Fruit fly (Drosophila melanogaster): ENCODE measurements around the gene BoYb.

Gene BoYb

DNA sequence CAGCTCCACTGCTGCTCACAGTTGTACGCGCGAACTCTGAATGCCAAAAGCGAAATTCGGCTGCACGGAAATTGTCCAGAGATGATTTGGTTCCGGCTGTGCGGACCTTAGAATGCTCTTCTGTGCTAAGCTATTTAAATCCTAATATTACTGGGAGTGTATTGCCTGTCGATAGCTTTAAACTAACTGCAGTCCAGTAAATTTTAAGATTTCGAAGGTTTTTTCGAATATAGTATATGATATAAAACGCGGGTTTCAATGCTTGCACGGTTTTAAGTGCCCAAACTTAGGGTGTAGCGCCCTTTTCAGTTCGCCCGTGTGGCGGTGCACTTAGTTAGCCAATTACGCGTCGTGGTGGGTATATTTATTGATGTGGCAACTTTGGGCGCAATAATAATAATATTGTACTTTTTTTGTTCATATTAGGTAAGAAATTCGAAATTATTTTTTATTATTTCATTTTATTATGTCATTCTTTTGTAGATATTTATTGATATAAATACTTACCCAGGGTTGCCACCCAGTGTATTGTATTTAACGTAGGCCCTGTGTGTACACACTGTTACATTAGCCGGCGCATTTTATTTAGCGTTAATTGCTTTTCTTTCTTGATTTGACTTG is 22.9 kb upstream of the BoYb start, which contains the start of the genes Chro and Ssl1 (continued):
- TF ChIP-seq Sox15 (GFP tag; optimal IDR thresholded peaks at IDR 0.05) (peak; percentile 100), fkh (GFP tag; optimal IDR thresholded peaks at IDR 0.05) (peak; percentile 96), CG3032 (tag; optimal IDR thresholded peaks at IDR 0.05) (peak; percentile 100), CG11294 (GFP tag; IDR thresholded peaks at IDR 0.05) (peak; percentile 99), Ets21C (GFP tag; optimal IDR thresholded peaks at IDR 0.05) (peak; percentile 100), CG6163 (GFP tag; IDR thresholded peaks at IDR 0.05) (peak; percentile 100), CG9139 (GFP tag; optimal IDR thresholded peaks at IDR 0.05) (peak; percentile 99), svp (GFP tag) (peak; percentile 100), CG6808 (GFP tag; optimal IDR thresholded peaks at IDR 0.05) (peak; percentile 99), net (GFP tag; optimal IDR thresholded peaks at IDR 0.05) (peak; percentile 100), CG8119 (GFP tag; IDR thresholded peaks at IDR 0.05) (peak; percentile 100), CG7368 (GFP tag; optimal IDR thresholded peaks at IDR 0.05) (peak; percentile 100), achi (GFP tag; optimal IDR thresholded peaks at IDR 0.05) (peak; percentile 99)

DNA sequence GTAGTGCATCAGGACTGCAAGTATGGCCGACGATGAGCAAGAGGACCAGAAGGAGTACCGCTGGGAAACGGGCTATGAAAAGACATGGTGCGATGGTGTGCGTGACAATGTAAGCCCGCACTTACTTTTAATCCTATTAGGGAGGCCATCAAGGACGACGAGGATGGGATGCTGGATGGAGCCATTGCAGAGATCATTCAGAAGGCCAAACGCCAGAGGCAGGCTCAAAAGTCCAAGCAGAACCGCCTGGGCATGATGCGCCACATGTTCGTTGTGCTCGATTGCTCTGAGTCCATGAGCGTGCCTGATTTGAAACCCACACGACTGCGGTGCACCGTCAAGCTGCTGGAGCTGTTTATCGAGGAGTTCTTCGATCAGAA is 22.4 kb upstream of the BoYb start:
- TF ChIP-seq CG32006 (GFP tag; optimal IDR thresholded peaks at IDR 0.05) (no peak), CG9139 (GFP tag; optimal IDR thresholded peaks at IDR 0.05) (no peak), topi (GFP tag; optimal IDR thresholded peaks at IDR 0.05) (no peak), CG10631 (GFP tag; optimal IDR thresholded peaks at IDR 0.05) (no peak), fkh (GFP tag; optimal IDR thresholded peaks at IDR 0.05) (no peak)

DNA sequence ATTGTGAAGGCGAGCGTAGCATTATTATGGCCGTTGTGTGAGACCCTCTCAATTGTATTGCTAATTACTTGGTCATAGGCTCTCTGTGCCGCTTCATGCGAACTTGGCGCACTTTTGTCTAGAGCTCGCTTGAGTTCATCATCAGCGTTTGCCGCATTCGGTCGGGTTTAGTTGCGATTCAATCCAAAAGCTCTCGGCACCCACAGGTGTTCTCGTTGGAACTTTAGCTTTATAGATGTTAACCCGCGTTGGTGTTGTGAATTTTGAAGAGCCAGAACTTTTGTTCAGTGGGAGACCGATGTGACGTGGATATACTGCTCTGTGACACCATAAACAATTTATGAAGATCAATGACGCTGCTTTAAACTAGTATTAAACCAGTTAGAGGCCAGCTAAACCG is 20.8 kb upstream of the BoYb start, which contains the start of gene slif:
TSS of gene slif (plus strand) at position 132 of the 400 bp plus-strand sequence.
- TF ChIP-seq CG3032 (tag; optimal IDR thresholded peaks at IDR 0.05) (no peak), CG10631 (GFP tag; optimal IDR thresholded peaks at IDR 0.05) (no peak), Lpt (GFP tag; optimal IDR thresholded peaks at IDR 0.05) (no peak), CG6808 (GFP tag; optimal IDR thresholded peaks at IDR 0.05) (no peak), CG11294 (GFP tag; IDR thresholded peaks at IDR 0.05) (no peak), CG6792 (GFP tag; optimal IDR thresholded peaks at IDR 0.05) (no peak)

DNA sequence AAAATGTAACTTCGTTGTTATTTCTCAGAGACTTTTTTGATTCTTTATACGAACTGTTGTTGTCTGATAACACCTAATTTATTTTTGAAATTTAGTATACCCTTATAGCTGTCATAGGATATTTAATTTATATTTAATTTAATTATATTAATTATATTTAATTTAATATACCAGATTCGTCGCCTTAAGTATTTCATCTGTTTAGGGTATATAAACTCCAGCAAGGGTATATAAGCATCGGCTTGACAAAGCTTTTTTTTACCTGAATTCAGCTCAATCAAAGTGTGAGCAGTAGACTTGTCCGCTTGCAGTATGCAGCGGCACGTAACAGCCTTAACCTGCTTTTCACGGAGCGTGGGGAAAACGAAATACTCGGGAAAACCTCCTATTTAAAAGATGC is 18.1 kb upstream of the BoYb start:
- peak; percentile 15 for TF ChIP-seq achi (GFP tag; optimal IDR thresholded peaks at IDR 0.05)
- no peak for TF ChIP-seq dac (GFP tag; optimal IDR thresholded peaks at IDR 0.05)
- no peak for TF ChIP-seq CG11294 (GFP tag; IDR thresholded peaks at IDR 0.05)
- no peak for TF ChIP-seq salr (GFP tag; optimal IDR thresholded peaks at IDR 0.05)
- TF ChIP-seq eg (GFP tag; IDR thresholded peaks at IDR 0.05), result 0 out of 3 replicates have a peak, but pooled peaks have one; percentile 26
- TF ChIP-seq CG6276 (GFP tag; optimal IDR thresholded peaks at IDR 0.05), result peak; percentile 2
- TF ChIP-seq CG32006 (GFP tag; optimal IDR thresholded peaks at IDR 0.05), result peak; percentile 40
- peak; percentile 53 for TF ChIP-seq Eip78C (GFP tag)
- TF ChIP-seq Sox15 (GFP tag; optimal IDR thresholded peaks at IDR 0.05), result no peak
- TF ChIP-seq CG8119 (GFP tag; IDR thresholded peaks at IDR 0.05), result 0 out of 3 replicates have a peak, but pooled peaks have one; percentile 39
- no peak for TF ChIP-seq Hr38 (GFP tag; optimal IDR thresholded peaks at IDR 0.05)
- TF ChIP-seq Lpt (GFP tag; optimal IDR thresholded peaks at IDR 0.05), result no peak
- TF ChIP-seq fd85E (GFP tag; optimal IDR thresholded peaks at IDR 0.05), result no peak
- no peak for TF ChIP-seq CG3919 (GFP tag; optimal IDR thresholded peaks at IDR 0.05)
- TF ChIP-seq CG15336 (GFP tag; IDR thresholded peaks at IDR 0.05), result peak; percentile 21; the same call in 1 of the 2 replicates
- TF ChIP-seq fd59A (GFP tag; optimal IDR thresholded peaks at IDR 0.05), result no peak
- TF ChIP-seq Hr4 (GFP tag; optimal IDR thresholded peaks at IDR 0.05), result peak; percentile 3

DNA sequence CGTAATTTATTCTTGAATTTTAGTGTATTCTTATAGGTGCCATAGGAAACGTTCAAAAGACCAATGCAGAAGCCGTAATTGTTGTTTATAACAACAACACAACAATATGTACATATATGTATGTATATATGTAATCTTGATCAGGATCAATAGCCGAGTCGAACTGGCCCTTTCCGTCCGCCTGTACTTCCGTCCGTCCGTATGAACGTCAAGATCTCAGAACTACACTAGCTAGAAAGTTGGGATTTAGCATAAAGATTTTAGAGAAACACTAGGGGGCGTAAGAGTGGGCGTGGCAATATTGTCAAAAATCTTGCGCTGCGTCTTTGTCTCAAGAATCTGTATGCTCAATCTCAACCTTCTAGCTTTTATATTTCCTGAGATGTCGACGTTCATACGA is 17.2 kb upstream of the BoYb start:
- TF ChIP-seq spab (GFP tag; optimal IDR thresholded peaks at IDR 0.05) (no peak), svp (GFP tag) (peak; percentile 60)

DNA sequence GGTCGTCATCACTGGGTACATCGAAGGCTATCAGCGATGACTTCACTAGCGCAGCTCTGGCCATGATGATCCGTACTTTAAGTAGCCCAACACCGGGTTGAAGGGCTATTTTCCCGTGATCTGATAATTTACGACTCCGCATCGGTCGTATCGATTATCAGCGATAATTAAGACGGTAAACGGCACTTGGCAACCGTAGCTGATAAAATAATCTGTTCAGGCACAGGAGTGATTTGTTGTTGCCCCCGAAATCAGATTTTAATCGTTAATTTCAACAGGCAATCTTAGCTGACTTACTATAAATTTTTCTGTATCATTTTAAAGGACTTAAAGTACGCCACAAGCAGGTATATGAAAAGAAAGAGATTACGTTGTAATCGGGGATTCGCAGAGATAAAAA is 15.9 kb upstream of the BoYb start:
- TF ChIP-seq CG3032 (tag; optimal IDR thresholded peaks at IDR 0.05) (no peak), pdm3 (GFP tag; optimal IDR thresholded peaks at IDR 0.05) (no peak), Ets21C (GFP tag; optimal IDR thresholded peaks at IDR 0.05) (no peak), Met (GFP tag; optimal IDR thresholded peaks at IDR 0.05) (no peak), Eip93F (GFP tag; optimal IDR thresholded peaks at IDR 0.05) (no peak), CG6808 (GFP tag; optimal IDR thresholded peaks at IDR 0.05) (no peak), svp (GFP tag) (peak; percentile 49)
